Worm (Caenorhabditis elegans) whole organism, early embryonic: ENCODE data around the gene fbxb-54.

ENCODE experiments used
- ets-7 ChIP-seq: sonication (generic microtip); optimal IDR thresholded peaks from 2 replicates; lab custom pipeline; 2016; ENCODE audit warnings: missing genotype, missing genetic modification characterization, missing compliant biosample characterization
- tra-4 ChIP-seq: sonication (generic microtip); optimal IDR thresholded peaks from 2 replicates; lab custom pipeline; 2017; ENCODE audit warnings: missing genetic modification characterization, missing compliant biosample characterization

fbxb-54 gene

DNA sequence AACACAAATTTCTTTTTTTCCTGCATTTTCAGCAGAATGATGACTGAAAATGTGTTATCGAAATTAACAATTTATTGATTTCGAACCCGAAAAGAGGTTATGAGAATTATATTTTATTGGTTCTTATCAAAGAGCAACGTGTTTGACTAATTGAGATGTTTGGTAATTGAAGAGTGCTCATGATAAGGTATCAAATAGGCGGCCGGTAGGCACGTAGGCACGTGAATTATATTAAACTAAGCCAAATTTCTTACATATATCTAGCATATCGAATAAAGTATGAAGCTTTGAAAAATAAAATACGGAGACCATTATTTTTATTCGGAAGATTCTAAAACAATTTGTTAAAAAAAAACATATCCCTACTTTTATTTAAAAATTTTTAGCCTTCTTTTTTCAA is 38.8 kb downstream of the fbxb-54 start, which contains the start of gene math-45:
Gene math-45, minus strand, starts transcription at position 101 of the 400 bp plus-strand sequence.
- TF ChIP-seq ets-7 (tag; lab: Kevin White, UChicago) (no peak), tra-4 (no peak)
